Worm (Caenorhabditis elegans): ENCODE results near the gene str-261.

- no peak for TF ChIP-seq him-1 (tag; optimal IDR thresholded peaks at IDR 0.05)
- no peak for TF ChIP-seq W03F9.2 (tag; optimal IDR thresholded peaks at IDR 0.05)
Measured at ce11 chrIII:11115956-11116355, 41.6 kb downstream of the str-261 start.
